Worm (Caenorhabditis elegans) whole organism, midembryonic: Measurements from ENCODE around the gene srz-91.

ENCODE experiments used
- T22C8.4 ChIP-seq: fragments of 200-800 bp; sonication (Bioruptor generic); IDR thresholded peaks from 2 replicates; pipeline ENCODE4 v1.3.6; 2022; ENCODE audit warnings: missing genetic modification characterization, missing compliant biosample characterization
- cog-1 ChIP-seq: sonication (generic microtip); optimal IDR thresholded peaks from 2 replicates; lab custom pipeline; 2016; ENCODE audit warnings: missing genetic modification characterization, missing compliant biosample characterization
- ref-1 ChIP-seq: fragments of 200-800 bp; sonication (Bioruptor generic); conservative IDR thresholded peaks from 2 replicates; pipeline ENCODE4 v1.3.6; 2022; ENCODE audit warnings: missing genetic modification reagents, missing genetic modification characterization, missing compliant biosample characterization

DNA sequence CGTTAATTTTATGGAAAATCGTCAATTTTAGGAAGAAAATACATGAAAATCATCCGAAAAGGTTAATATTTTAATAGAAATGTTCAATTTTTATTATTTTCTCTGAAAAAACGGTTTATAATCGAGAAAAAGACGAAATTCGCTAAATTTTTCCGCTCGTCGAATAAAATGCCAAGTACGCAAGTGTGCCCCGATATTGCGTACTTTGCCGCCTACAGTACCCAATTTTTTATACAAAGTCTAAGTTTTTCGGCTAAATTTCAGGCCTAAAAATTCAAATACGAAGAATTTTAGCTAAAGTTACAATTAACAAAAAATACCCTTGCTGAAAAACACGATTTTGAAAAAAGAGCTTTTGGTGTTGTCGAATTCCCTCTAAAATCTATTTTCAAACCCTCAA, 50.9 kb downstream of the srz-91 start:
- no peak for TF ChIP-seq ref-1
- TF ChIP-seq T22C8.4 (GFP tag; lab: Robert Waterston, UW) = no peak
- no peak for TF ChIP-seq cog-1 (tag; lab: Kevin White, UChicago)
